Fruit fly (Drosophila melanogaster): ENCODE measurements around the gene Ccp84Aa.

DNA sequence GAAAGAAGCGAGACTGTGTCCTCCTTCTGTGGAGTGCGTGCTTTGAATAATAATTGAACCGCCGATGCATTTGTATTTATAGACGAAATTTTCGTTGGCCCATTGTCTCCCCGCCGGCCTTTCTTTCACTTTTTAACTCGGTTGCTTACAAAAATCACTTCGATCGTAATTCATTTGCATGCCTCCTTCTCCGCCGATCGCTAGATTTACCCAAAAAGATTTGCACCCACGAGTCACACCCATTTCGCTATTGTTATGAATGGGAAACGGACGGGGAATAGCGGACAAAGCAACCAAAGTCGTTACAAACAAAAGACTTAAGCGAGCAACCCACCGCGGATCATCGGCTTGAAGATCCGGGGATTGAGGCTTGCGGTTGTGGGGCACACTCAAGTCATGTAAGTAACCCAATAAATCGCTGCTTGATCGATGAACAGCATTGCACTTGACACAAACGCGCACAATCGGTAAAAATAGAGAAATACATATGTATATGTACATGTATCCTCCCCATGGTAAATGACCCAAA, 7.6 kb upstream of the Ccp84Aa start, which contains the start of gene Ccp84Ac:
- TF ChIP-seq achi (GFP tag; optimal IDR thresholded peaks at IDR 0.05) (no peak), OdsH (GFP tag; optimal IDR thresholded peaks at IDR 0.05) (no peak), fd59A (GFP tag; optimal IDR thresholded peaks at IDR 0.05) (no peak), CG16779 (tag; optimal IDR thresholded peaks at IDR 0.05) (no peak), Sox15 (GFP tag; optimal IDR thresholded peaks at IDR 0.05) (no peak), esn (GFP tag; optimal IDR thresholded peaks at IDR 0.05) (no peak), CG4318 (GFP tag; optimal IDR thresholded peaks at IDR 0.05) (no peak), topi (GFP tag; optimal IDR thresholded peaks at IDR 0.05) (no peak), acj6 (GFP tag; optimal IDR thresholded peaks at IDR 0.05) (no peak), dac (GFP tag; optimal IDR thresholded peaks at IDR 0.05) (no peak)

Measured in whole organism, prepupa.